Fruit fly (Drosophila melanogaster) whole organism, wandering third instar larva: ENCODE measurements around the gene CG31077.

ENCODE experiments used
- Abd-B ChIP-seq: fragments of >200 bp; optimal IDR thresholded peaks from 2 replicates; lab custom pipeline; 2017; ENCODE audit warnings: missing biosample characterization, missing genetic modification characterization
- CG32264 ChIP-seq: fragments of 200-800 bp; sonication (Bioruptor generic); optimal IDR thresholded peaks from 2 replicates; lab custom pipeline; 2016; ENCODE audit warnings: missing biosample characterization, missing genetic modification characterization
- CG9705 ChIP-seq: fragments of 200-800 bp; sonication (Bioruptor generic); optimal IDR thresholded peaks from 2 replicates; lab custom pipeline; 2018; ENCODE audit warnings: missing biosample characterization, mild to moderate bottlenecking, missing genetic modification characterization
- CrebA ChIP-seq: fragments of 200-800 bp; sonication (Bioruptor generic); optimal IDR thresholded peaks from 2 replicates; lab custom pipeline; 2016; ENCODE audit warnings: missing biosample characterization, mild to moderate bottlenecking, missing genetic modification characterization, borderline replicate concordance
- Dfd ChIP-seq: fragments of >200 bp; optimal IDR thresholded peaks from 2 replicates; lab custom pipeline; 2017; ENCODE audit warnings: missing biosample characterization, missing genetic modification characterization
- Dif ChIP-seq: fragments of 200-275, 200-300 bp; sonication (Bioruptor generic); optimal IDR thresholded peaks from 2 replicates; lab custom pipeline; 2018; ENCODE audit warnings: missing biosample characterization, missing genetic modification characterization; ENCODE audit not compliant: partially characterized antibody
- GATAd ChIP-seq: sonication (Bioruptor generic); optimal IDR thresholded peaks from 2 replicates; lab custom pipeline; 2016; ENCODE audit warnings: missing biosample characterization, missing genetic modification characterization
- HLH106 ChIP-seq: fragments of 200-800 bp; optimal IDR thresholded peaks from 3 replicates; lab custom pipeline; 2019; ENCODE audit warnings: missing biosample characterization, mild to moderate bottlenecking, missing genetic modification characterization, moderate library complexity
- Hnf4 ChIP-seq: fragments of 200-800 bp; sonication (Bioruptor generic); optimal IDR thresholded peaks from 2 replicates; lab custom pipeline; 2016; ENCODE audit warnings: missing biosample characterization, mild to moderate bottlenecking, missing genetic modification characterization
- Hr78 ChIP-seq: fragments of >200 bp; optimal IDR thresholded peaks from 2 replicates; lab custom pipeline; 2017; ENCODE audit warnings: missing biosample characterization, missing genetic modification characterization
- Hr83 ChIP-seq: fragments of 200-300 bp; sonication (Bioruptor generic); optimal IDR thresholded peaks from 2 replicates; lab custom pipeline; 2016; ENCODE audit warnings: missing biosample characterization, mild to moderate bottlenecking, missing genetic modification characterization, moderate library complexity; ENCODE audit not compliant: poor library complexity, severe bottlenecking
- Jra ChIP-seq: sonication (Bioruptor generic); optimal IDR thresholded peaks from 2 replicates; lab custom pipeline; 2016; ENCODE audit warnings: missing biosample characterization, missing genetic modification characterization
- Mio ChIP-seq: sonication (Bioruptor generic); optimal IDR thresholded peaks from 2 replicates; lab custom pipeline; 2016; ENCODE audit warnings: missing biosample characterization, missing genetic modification characterization
- Myc ChIP-seq: fragments of >200 bp; optimal IDR thresholded peaks from 2 replicates; lab custom pipeline; 2017
- N ChIP-seq: fragments of >200 bp; optimal IDR thresholded peaks from 2 replicates; lab custom pipeline; 2018; ENCODE audit warnings: missing biosample characterization, missing external identifiers, missing genetic modification characterization
- OdsH ChIP-seq: fragments of 200-800 bp; sonication (Bioruptor generic); optimal IDR thresholded peaks from 2 replicates; lab custom pipeline; 2016; ENCODE audit warnings: missing biosample characterization, mild to moderate bottlenecking, missing genetic modification characterization
- Rel ChIP-seq, 2 experiments: fragments of 200-800 bp; sonication (Bioruptor generic) in 1 of 2; optimal IDR thresholded peaks; 2 replicates in 1 of 2; 3 replicates in 1 of 2; lab custom pipeline; 2016 to 2019; ENCODE audit warnings: mild to moderate bottlenecking in 2 of 2, missing biosample characterization in 2 of 2, missing genetic modification characterization in 2 of 2, moderate library complexity in 1 of 2
- Sp1 ChIP-seq: fragments of 200-800 bp; sonication (Bioruptor generic); optimal IDR thresholded peaks from 3 replicates; lab custom pipeline; 2019; ENCODE audit warnings: missing biosample characterization, mild to moderate bottlenecking, missing genetic modification characterization, moderate library complexity
- Vsx2 ChIP-seq: fragments of 200-300, 225-300 bp; sonication (Bioruptor generic); optimal IDR thresholded peaks from 2 replicates; lab custom pipeline; 2018; ENCODE audit warnings: missing biosample characterization, missing genetic modification characterization; ENCODE audit not compliant: partially characterized antibody
- br ChIP-seq: fragments of 200-800 bp; sonication (Bioruptor generic); optimal IDR thresholded peaks from 2 replicates; lab custom pipeline; 2016; ENCODE audit warnings: missing biosample characterization, missing genetic modification characterization
- brk ChIP-seq: fragments of 200-800 bp; sonication (Bioruptor generic); optimal IDR thresholded peaks from 2 replicates; lab custom pipeline; 2016; ENCODE audit warnings: missing biosample characterization, mild to moderate bottlenecking, missing genetic modification characterization
- dl ChIP-seq, 2 experiments: fragments of 175-275, 200-275 bp in 1 of 2; fragments of 200-275 bp in 1 of 2; sonication (Bioruptor generic); optimal IDR thresholded peaks; lab custom pipeline; 2018; ENCODE audit warnings: mild to moderate bottlenecking in 2 of 2, missing biosample characterization in 2 of 2, missing genetic modification characterization in 2 of 2, moderate library complexity in 2 of 2; ENCODE audit not compliant: partially characterized antibody in 2 of 2, insufficient read depth in 1 of 2
- dmrt93B ChIP-seq: fragments of 200-800 bp; sonication (Bioruptor generic); optimal IDR thresholded peaks from 2 replicates; lab custom pipeline; 2018; ENCODE audit warnings: missing biosample characterization, mild to moderate bottlenecking, missing genetic modification characterization
- dsf ChIP-seq: sonication (Bioruptor generic); optimal IDR thresholded peaks from 2 replicates; lab custom pipeline; 2016; ENCODE audit warnings: missing biosample characterization, missing genetic modification characterization, borderline replicate concordance
- ey ChIP-seq: fragments of 200-800 bp; sonication (Bioruptor generic); optimal IDR thresholded peaks from 2 replicates; lab custom pipeline; 2016; ENCODE audit warnings: missing biosample characterization, missing genetic modification characterization
- foxo ChIP-seq, 2 experiments: fragments of 200-800 bp; sonication (Bioruptor generic); optimal IDR thresholded peaks; 2 replicates in 1 of 2; 3 replicates in 1 of 2; lab custom pipeline; 2016 to 2017; ENCODE audit warnings: missing biosample characterization in 2 of 2, missing genetic modification characterization in 2 of 2
- fru ChIP-seq: fragments of 200-800 bp; sonication (Bioruptor generic); optimal IDR thresholded peaks from 3 replicates; lab custom pipeline; 2016; ENCODE audit warnings: missing biosample characterization, mild to moderate bottlenecking, missing genetic modification characterization
- h ChIP-seq: fragments of 200-800 bp; sonication (Bioruptor generic); optimal IDR thresholded peaks from 3 replicates; lab custom pipeline; 2016; ENCODE audit warnings: missing biosample characterization, mild to moderate bottlenecking, missing genetic modification characterization
- jim ChIP-seq: fragments of 175-275, 200-325 bp; sonication (Bioruptor generic); optimal IDR thresholded peaks from 2 replicates; lab custom pipeline; 2016; ENCODE audit warnings: missing biosample characterization, mild to moderate bottlenecking, missing genetic modification characterization
- lola ChIP-seq: fragments of >200 bp; optimal IDR thresholded peaks from 2 replicates; lab custom pipeline; 2017; ENCODE audit warnings: missing biosample characterization, missing genetic modification characterization
- pan ChIP-seq: fragments of >200 bp; optimal IDR thresholded peaks from 2 replicates; lab custom pipeline; 2017
- psq ChIP-seq: fragments of 200-800 bp; sonication (Bioruptor generic); optimal IDR thresholded peaks from 3 replicates; lab custom pipeline; 2017; ENCODE audit warnings: missing biosample characterization, mild to moderate bottlenecking, missing genetic modification characterization, moderate library complexity
- rgr ChIP-seq: fragments of 200-800 bp; sonication (Bioruptor generic); optimal IDR thresholded peaks from 3 replicates; lab custom pipeline; 2016; ENCODE audit warnings: missing biosample characterization, mild to moderate bottlenecking, missing genetic modification characterization
- sage ChIP-seq: fragments of 200-800 bp; sonication (Bioruptor generic); optimal IDR thresholded peaks from 2 replicates; lab custom pipeline; 2016; ENCODE audit warnings: missing biosample characterization, mild to moderate bottlenecking, missing genetic modification characterization
- sv ChIP-seq: fragments of 200-800 bp; sonication (Bioruptor generic); optimal IDR thresholded peaks from 3 replicates; lab custom pipeline; 2016; ENCODE audit warnings: missing biosample characterization, missing genetic modification characterization
- tai ChIP-seq: sonication (Bioruptor generic); optimal IDR thresholded peaks from 2 replicates; lab custom pipeline; 2016; ENCODE audit warnings: missing biosample characterization, missing genetic modification characterization
- usp ChIP-seq: fragments of >200 bp; optimal IDR thresholded peaks from 2 replicates; lab custom pipeline; 2017; ENCODE audit warnings: missing biosample characterization, missing genetic modification characterization
- woc ChIP-seq: sonication (Bioruptor generic); optimal IDR thresholded peaks from 2 replicates; lab custom pipeline; 2016; ENCODE audit warnings: missing biosample characterization, mild to moderate bottlenecking, missing genetic modification characterization

CG31077 gene

dm6 chr3R:26988412-26988981 lies 11.1 kb upstream of the CG31077 start, which contains the start of gene CG31075 (continued):
- TF ChIP-seq OdsH (GFP tag; lab: Kevin White, UChicago) (peak; percentile 90), dmrt93B (GFP tag; lab: Kevin White, UChicago) (peak; percentile 88), tai (GFP tag; lab: Kevin White, UChicago) (peak; percentile 75), rgr (GFP tag; lab: Kevin White, UChicago) (peak; percentile 91), sv (GFP tag; lab: Kevin White, UChicago) (peak; percentile 16), ey (GFP tag; lab: Kevin White, UChicago) (peak; percentile 83), sage (GFP tag; lab: Kevin White, UChicago) (peak; percentile 92), brk (GFP tag; lab: Kevin White, UChicago) (peak; percentile 93), br (peak; percentile 83), CrebA (GFP tag; lab: Kevin White, UChicago) (peak; percentile 50), Rel (GFP tag; optimal IDR thresholded peaks at IDR 0.05; lab: Kevin White, UChicago) (peak; percentile 75), Rel (tag; optimal IDR thresholded peaks at IDR 0.05; lab: Kevin White, UChicago) (peak; percentile 39)
- TF ChIP-seq, all 38 proteins: peak for 28

DNA sequence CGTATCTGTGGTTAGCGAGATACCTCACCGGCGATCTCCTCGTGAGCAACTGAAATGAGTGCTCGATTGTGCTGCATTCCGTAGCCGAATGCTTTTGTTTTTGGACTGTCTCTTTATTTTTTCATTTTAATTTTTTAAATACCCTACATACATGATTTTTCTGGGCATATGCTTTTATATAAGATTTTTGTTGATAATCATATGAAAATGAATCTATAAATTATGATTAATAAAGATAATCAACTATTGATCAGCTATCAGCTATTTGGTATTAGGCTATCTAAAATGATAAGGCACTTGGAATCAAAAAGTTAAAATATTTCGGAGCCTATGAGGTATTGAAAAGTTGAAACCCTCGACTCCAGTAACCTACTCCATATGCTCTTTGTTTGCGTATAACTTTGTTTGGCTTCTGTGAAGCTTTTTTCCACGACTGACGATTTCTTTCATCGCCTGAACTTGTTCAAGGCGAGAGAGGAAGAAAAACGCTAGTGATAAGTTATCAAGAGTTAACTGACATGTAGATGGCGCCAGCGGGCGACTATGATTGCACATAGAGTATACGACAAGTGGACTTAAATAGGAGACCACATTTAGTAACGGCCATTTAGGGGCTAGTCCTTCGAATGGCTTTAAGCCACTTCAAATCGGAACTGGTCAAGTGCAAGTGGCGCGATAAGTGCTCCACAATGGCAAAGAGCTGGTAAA lies 9.6 kb upstream of the CG31077 start, which contains the start of gene CG31076:
TSS of gene CG31076 (minus strand) at position 51 of the 708 bp plus-strand sequence.
- peak; percentile 89 for TF ChIP-seq h (GFP tag; lab: Kevin White, UChicago)
- TF ChIP-seq CG32264 (GFP tag; lab: Kevin White, UChicago): peak; percentile 40
- TF ChIP-seq tai (GFP tag; lab: Kevin White, UChicago): peak; percentile 32
- TF ChIP-seq ey (GFP tag; lab: Kevin White, UChicago): peak; percentile 68
- peak in 1 of 2 experiments; percentile 83 for TF ChIP-seq foxo (GFP tag; optimal IDR thresholded peaks at IDR 0.05; lab: Kevin White, UChicago)
- TF ChIP-seq rgr (GFP tag; lab: Kevin White, UChicago): peak; percentile 78
- TF ChIP-seq psq (GFP tag; lab: Kevin White, UChicago): peak; percentile 33
- TF ChIP-seq pan: peak; percentile 64
- peak; percentile 54 for TF ChIP-seq CrebA (GFP tag; lab: Kevin White, UChicago)
- no peak for TF ChIP-seq N
- TF ChIP-seq Dif (GFP tag; lab: Kevin White, UChicago): no peak
- TF ChIP-seq GATAd (GFP tag; lab: Kevin White, UChicago): no peak
- peak; percentile 56 for TF ChIP-seq br
- no peak for TF ChIP-seq Abd-B
- TF ChIP-seq Mio (GFP tag; lab: Kevin White, UChicago): no peak
- no peak for TF ChIP-seq Hr78 (GFP tag; lab: Kevin White, UChicago)
- no peak for TF ChIP-seq Hr83 (GFP tag; lab: Kevin White, UChicago)
- TF ChIP-seq woc (GFP tag; lab: Kevin White, UChicago): peak; percentile 82
- no peak for TF ChIP-seq usp (GFP tag; lab: Kevin White, UChicago)
- no peak for TF ChIP-seq lola (GFP tag; lab: Kevin White, UChicago)
- TF ChIP-seq sv (GFP tag; lab: Kevin White, UChicago): no peak
- TF ChIP-seq Sp1 (GFP tag; lab: Kevin White, UChicago): peak; percentile 77
- no peak for TF ChIP-seq jim (GFP tag; lab: Kevin White, UChicago)
- TF ChIP-seq sage (GFP tag; lab: Kevin White, UChicago): peak; percentile 59
- peak; percentile 51 for TF ChIP-seq CG9705
- peak; percentile 24 for TF ChIP-seq Jra (GFP tag; lab: Kevin White, UChicago)
- no peak for TF ChIP-seq dsf (GFP tag; lab: Kevin White, UChicago)
- TF ChIP-seq Hnf4 (GFP tag; lab: Kevin White, UChicago): peak; percentile 67
- no peak for TF ChIP-seq Dfd (GFP tag; lab: Kevin White, UChicago)
- no peak for TF ChIP-seq Rel (GFP tag; optimal IDR thresholded peaks at IDR 0.05; lab: Kevin White, UChicago)
- peak; percentile 35 for TF ChIP-seq Rel (tag; optimal IDR thresholded peaks at IDR 0.05; lab: Kevin White, UChicago)
- TF ChIP-seq Vsx2 (GFP tag; lab: Kevin White, UChicago): no peak
- peak; percentile 33 for TF ChIP-seq dmrt93B (GFP tag; lab: Kevin White, UChicago)
- TF ChIP-seq Myc: no peak
- TF ChIP-seq HLH106: peak; percentile 82
- no peak for TF ChIP-seq dl (GFP tag; optimal IDR thresholded peaks at IDR 0.05; lab: Kevin White, UChicago; ENCODE audit: insufficient read depth in 1 of 2, partially characterized antibody in 2 of 2)
- TF ChIP-seq OdsH (GFP tag; lab: Kevin White, UChicago): peak; percentile 76
- peak; percentile 85 for TF ChIP-seq fru (GFP tag; lab: Kevin White, UChicago)
- peak; percentile 55 for TF ChIP-seq brk (GFP tag; lab: Kevin White, UChicago)
